Worm (Caenorhabditis elegans) whole organism, L4/young adult: Measurements from ENCODE around the gene skpo-2.

Source experiments
- dao-5 ChIP-seq: sonication (generic microtip); optimal IDR thresholded peaks from 2 replicates; lab custom pipeline; 2016; ENCODE audit warnings: missing genotype, missing genetic modification characterization, moderate library complexity, missing compliant biosample characterization
- him-1 ChIP-seq: sonication (generic microtip); optimal IDR thresholded peaks from 2 replicates; lab custom pipeline; 2016; ENCODE audit warnings: missing genotype, missing genetic modification reagents, missing genetic modification characterization, missing compliant biosample characterization

DNA sequence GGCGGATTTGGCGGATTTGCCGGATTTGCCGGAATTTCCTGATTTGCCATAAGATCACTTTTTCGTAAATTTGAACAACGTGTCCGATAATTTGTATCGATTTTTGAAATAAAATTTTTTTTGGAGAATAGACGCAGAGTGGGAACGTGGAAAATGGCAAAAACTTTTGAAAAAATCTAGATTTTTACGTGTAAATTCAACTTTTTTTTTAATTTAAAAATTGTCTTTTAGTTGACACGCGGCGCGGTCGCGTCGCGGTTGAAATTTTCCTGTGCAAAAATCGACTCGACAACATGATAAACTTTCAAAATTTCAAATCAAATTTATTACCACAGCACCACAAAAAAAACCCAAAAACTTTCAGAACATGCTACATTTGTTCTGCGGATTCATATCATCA lies 40.8 kb downstream of the skpo-2 start, which contains the start of gene nep-20:
- TF ChIP-seq dao-5 (tag; lab: Kevin White, UChicago) (no peak), him-1 (tag; lab: Kevin White, UChicago) (no peak)
